Fruit fly (Drosophila melanogaster): Measurements from ENCODE around the gene Cpr.

Cpr gene

DNA sequence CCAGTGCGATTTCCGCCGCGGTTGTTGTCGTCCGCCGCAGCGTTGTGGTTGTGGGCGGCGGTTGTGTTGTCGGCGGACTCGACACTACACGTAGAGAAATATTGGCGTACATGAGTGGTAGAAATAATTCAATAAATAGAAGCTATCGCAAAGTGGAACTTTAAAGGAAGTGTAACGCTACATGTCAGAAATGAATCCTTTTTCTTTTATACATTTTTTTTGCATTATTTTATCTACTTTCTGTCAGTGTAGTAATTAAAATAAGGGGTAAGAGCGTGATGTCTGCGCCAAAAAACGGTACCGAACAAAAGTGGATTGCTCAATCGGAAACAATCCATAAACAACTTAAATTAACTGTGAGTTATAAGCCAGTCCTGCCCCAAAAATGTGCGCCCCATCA lies 40.6 kb downstream of the Cpr start:
- no peak for TF ChIP-seq CTCF (optimal IDR thresholded peaks at IDR 0.05)
- no peak for TF ChIP-seq CG8478 (optimal IDR thresholded peaks at IDR 0.05)

DNA sequence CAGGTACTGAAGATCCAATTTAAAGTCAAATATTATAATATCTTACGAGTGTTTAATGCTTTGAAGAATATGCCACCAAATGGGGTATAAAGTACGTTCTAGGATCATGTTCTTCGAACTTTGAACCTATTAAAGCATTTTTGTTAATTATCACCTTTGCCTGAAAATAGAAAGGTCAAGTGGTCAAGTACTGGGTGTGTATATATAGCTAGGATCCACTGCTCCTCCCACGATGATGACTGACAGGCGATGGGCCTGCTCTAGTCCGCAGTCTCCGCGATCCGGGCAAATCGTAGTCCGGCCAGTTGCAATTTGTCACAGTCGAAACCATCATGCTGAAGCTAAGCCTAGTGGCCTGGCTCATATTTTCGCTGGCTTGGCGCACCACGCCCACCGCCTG lies 42.3 kb downstream of the Cpr start, which contains the start of gene Nepl5:
Gene Nepl5 (plus strand): TSS at position 301 of the 400 bp plus-strand sequence.
- TF ChIP-seq CTCF (optimal IDR thresholded peaks at IDR 0.05) (no peak), CG8478 (optimal IDR thresholded peaks at IDR 0.05) (no peak)

DNA sequence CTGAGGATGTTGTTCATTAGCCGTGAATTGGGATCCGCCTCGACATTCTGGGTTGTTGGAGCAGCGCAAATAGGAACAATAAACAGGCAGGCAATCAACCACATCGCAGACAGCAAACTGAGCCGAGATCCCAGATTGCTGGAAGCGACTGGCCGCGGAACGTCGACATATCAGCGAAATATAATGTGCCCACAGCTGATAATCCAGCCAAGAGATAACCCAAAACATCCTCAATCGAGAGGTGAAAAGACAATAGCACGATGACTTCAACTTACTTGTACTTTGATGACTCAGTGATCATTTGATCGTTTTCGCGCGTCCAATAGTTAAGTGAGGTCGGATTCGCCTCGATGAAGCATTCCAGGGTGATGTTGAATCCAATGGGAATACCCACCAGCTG lies 46.8 kb downstream of the Cpr start, which contains the start of gene Nepl6:
Gene Nepl6 (minus strand): TSS at position 104 of the 400 bp plus-strand sequence.
- TF ChIP-seq CTCF (optimal IDR thresholded peaks at IDR 0.05) (no peak), CG8478 (optimal IDR thresholded peaks at IDR 0.05) (no peak)

DNA sequence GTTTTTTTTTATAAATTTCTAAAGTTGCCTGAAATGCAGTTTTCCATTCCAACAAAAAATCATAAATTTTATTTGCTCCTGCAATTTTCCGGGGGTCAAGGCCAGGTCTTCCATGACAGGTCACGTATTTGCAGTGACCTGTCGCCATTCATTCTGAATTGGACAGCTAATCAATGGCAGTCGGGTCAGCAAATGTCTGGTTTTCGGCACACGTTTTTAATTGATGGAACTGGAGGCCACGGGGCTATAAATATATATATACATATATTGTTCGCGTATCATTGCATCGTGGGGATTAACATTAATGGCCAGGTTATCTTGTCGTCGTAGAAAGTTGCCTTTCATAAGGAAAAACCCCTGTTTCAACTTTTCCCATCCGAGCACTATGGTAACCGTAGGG lies 48.4 kb downstream of the Cpr start:
- TF ChIP-seq CG8478 (optimal IDR thresholded peaks at IDR 0.05) (no peak), CTCF (optimal IDR thresholded peaks at IDR 0.05) (no peak)

DNA sequence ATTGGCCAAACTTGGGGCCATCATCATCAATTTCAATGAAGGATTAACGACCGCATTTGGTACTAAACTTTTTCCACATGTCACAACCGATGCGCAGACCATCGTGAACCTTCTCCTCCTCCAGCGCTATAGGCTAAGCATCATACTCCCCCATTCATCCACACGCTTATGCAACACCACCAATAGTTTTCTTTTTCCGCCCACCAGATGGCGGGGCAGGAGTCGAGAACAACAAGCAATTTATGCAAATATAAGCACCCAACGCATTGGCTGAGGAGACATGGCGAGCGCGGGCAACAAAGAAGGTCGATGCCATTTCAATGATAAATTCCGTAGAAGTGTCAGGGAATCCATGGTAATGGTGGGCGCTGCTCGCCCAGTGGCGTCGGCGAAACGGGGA lies 52.8 kb downstream of the Cpr start:
- TF ChIP-seq CTCF (optimal IDR thresholded peaks at IDR 0.05) (peak; percentile 52 to 56), CG8478 (optimal IDR thresholded peaks at IDR 0.05) (no peak)

Data from S2 (cell line).